Fruit fly (Drosophila melanogaster) S2 (cell line): Measurements from ENCODE around the gene CG46320.

ENCODE experiments used
- CG8478 ChIP-seq: fragments of >200 bp; optimal IDR thresholded peaks from 2 replicates; lab custom pipeline; 2018
- CTCF ChIP-seq, 2 experiments: fragments of >200 bp; optimal IDR thresholded peaks; 2 replicates each; lab custom pipeline; 2018

DNA sequence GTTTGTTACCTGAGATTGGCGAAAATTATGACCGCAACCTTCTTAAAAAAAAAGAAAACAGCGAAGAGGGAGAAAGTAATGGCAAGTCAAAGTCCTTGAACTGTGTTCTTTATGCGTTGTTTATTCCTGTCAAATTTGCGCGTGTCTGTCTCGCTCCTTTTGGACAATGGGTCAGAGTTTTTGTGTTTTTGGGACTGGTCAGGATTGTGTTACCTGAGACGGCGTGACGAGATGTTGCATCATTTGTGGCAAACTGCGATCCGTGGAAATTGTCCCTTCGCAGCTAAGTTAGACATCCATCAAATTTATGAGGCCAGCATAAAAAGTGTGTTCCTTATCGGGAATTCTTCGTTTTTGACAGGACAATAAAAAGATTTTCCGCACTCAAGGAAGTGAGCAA lies 40.6 kb upstream of the CG46320 start:
- TF ChIP-seq CTCF (optimal IDR thresholded peaks at IDR 0.05; lab: Kevin White, UChicago) (no peak), CG8478 (lab: Kevin White, UChicago) (no peak)
